Fruit fly (Drosophila melanogaster): ENCODE measurements around the gene CG2747.

dm6 chr3R:8037896-8038295 is 7.3 kb upstream of the CG2747 start:
- TF ChIP-seq lola (GFP tag; optimal IDR thresholded peaks at IDR 0.05) (no peak), Mio (GFP tag; optimal IDR thresholded peaks at IDR 0.05) (no peak), psq (GFP tag; optimal IDR thresholded peaks at IDR 0.05) (no peak), br (GFP tag; optimal IDR thresholded peaks at IDR 0.05) (peak; percentile 1), usp (GFP tag; optimal IDR thresholded peaks at IDR 0.05) (no peak), sv (GFP tag; optimal IDR thresholded peaks at IDR 0.05) (no peak)
